Worm (Caenorhabditis elegans) whole organism, young adult: ENCODE measurements around the gene skih-2.

Source experiments
- F22D6.2 ChIP-seq: sonication (generic microtip); optimal IDR thresholded peaks from 2 replicates; lab custom pipeline; 2016; ENCODE audit warnings: mild to moderate bottlenecking, missing genetic modification characterization, missing compliant biosample characterization
- F23B12.7 ChIP-seq: sonication (generic microtip); optimal IDR thresholded peaks from 2 replicates; lab custom pipeline; 2017; ENCODE audit warnings: missing genetic modification characterization, mild to moderate bottlenecking, missing compliant biosample characterization, antibody characterized with exemption, moderate library complexity; ENCODE audit not compliant: insufficient read depth
- F33H1.4 ChIP-seq: fragments of 200-800 bp; sonication (Bioruptor generic); IDR thresholded peaks from 2 replicates; pipeline ENCODE4 v1.3.6; 2022; ENCODE audit warnings: missing genetic modification reagents, missing genetic modification characterization, missing compliant biosample characterization
- F52B5.7 ChIP-seq: sonication (generic microtip); optimal IDR thresholded peaks from 2 replicates; lab custom pipeline; 2016; ENCODE audit warnings: mild to moderate bottlenecking, missing genetic modification characterization, missing compliant biosample characterization
- F55B11.4 ChIP-seq: sonication (generic microtip); optimal IDR thresholded peaks from 2 replicates; lab custom pipeline; 2016; ENCODE audit warnings: missing compliant biosample characterization, missing genetic modification characterization, borderline replicate concordance; ENCODE audit not compliant: insufficient read depth
- F57A8.1 ChIP-seq: fragments of 200-800 bp; sonication (Bioruptor generic); optimal IDR thresholded peaks from 2 replicates; lab custom pipeline; 2018; ENCODE audit warnings: mild to moderate bottlenecking, missing genetic modification characterization, moderate library complexity, missing compliant biosample characterization
- T07F8.4 ChIP-seq: sonication (generic microtip); optimal IDR thresholded peaks from 2 replicates; lab custom pipeline; 2016; ENCODE audit warnings: mild to moderate bottlenecking, missing genetic modification characterization, moderate library complexity, missing compliant biosample characterization
- T26A5.8 ChIP-seq: sonication (generic microtip); optimal IDR thresholded peaks from 2 replicates; lab custom pipeline; 2016; ENCODE audit warnings: missing genetic modification characterization, missing compliant biosample characterization
- Y67H2A.10 ChIP-seq: fragments of 200-800 bp; sonication (Bioruptor generic); conservative IDR thresholded peaks from 2 replicates; pipeline ENCODE4 v1.3.6; 2022; ENCODE audit warnings: missing genetic modification reagents, missing genetic modification characterization, missing compliant biosample characterization
- Y95B8A.8 ChIP-seq: fragments of 200-800 bp; sonication (Bioruptor generic); IDR thresholded peaks from 2 replicates; pipeline ENCODE4 v1.3.6; 2022; ENCODE audit warnings: missing genetic modification reagents, missing genetic modification characterization, missing compliant biosample characterization
- ZK185.1 ChIP-seq: sonication (generic microtip); optimal IDR thresholded peaks from 2 replicates; lab custom pipeline; 2016; ENCODE audit warnings: mild to moderate bottlenecking, missing genetic modification characterization, missing compliant biosample characterization; ENCODE audit not compliant: poor library complexity, severe bottlenecking
- ama-1 ChIP-seq, 3 experiments: fragments of 150-350 bp in 1 of 3; sonication (generic microtip) in 2 of 3; optimal IDR thresholded peaks; 2 replicates each; lab custom pipeline; 2014 to 2018; ENCODE audit warnings: missing biosample characterization in 2 of 3, missing genetic modification characterization in 2 of 3, missing genetic modification reagents in 2 of 3
- attf-6 ChIP-seq: fragments of 200-800 bp; sonication (Bioruptor generic); IDR thresholded peaks from 2 replicates; pipeline ENCODE4 v1.3.6; 2022; ENCODE audit warnings: missing genetic modification reagents, missing genetic modification characterization, missing compliant biosample characterization
- ceh-27 ChIP-seq: fragments of 200-800 bp; sonication (Bioruptor generic); optimal IDR thresholded peaks from 2 replicates; lab custom pipeline; 2018; ENCODE audit warnings: mild to moderate bottlenecking, missing genetic modification characterization, moderate library complexity, missing compliant biosample characterization
- ceh-58 ChIP-seq: fragments of 200-800 bp; sonication (Bioruptor generic); IDR thresholded peaks from 2 replicates; pipeline ENCODE4 v1.3.6; 2022; ENCODE audit warnings: missing genetic modification characterization, missing compliant biosample characterization
- chd-7 ChIP-seq: sonication (generic microtip); optimal IDR thresholded peaks from 2 replicates; lab custom pipeline; 2016; ENCODE audit warnings: mild to moderate bottlenecking, missing genetic modification characterization, moderate library complexity, missing compliant biosample characterization
- die-1 ChIP-seq: sonication (generic microtip); optimal IDR thresholded peaks from 2 replicates; lab custom pipeline; 2016; ENCODE audit warnings: missing genotype, mild to moderate bottlenecking, missing genetic modification characterization, missing compliant biosample characterization
- dox-1 ChIP-seq: fragments of 200-800 bp; sonication (Bioruptor generic); IDR thresholded peaks from 2 replicates; pipeline ENCODE4 v1.3.6; 2022; ENCODE audit warnings: missing genetic modification reagents, missing genetic modification characterization, missing compliant biosample characterization
- dpl-1 ChIP-seq: fragments of 150-350 bp; optimal IDR thresholded peaks from 2 replicates; lab custom pipeline; 2014; ENCODE audit warnings: missing biosample characterization, missing genetic modification reagents, missing genetic modification characterization
- ets-4 ChIP-seq: fragments of 200-800 bp; sonication (Bioruptor generic); optimal IDR thresholded peaks from 2 replicates; lab custom pipeline; 2018; ENCODE audit warnings: mild to moderate bottlenecking, missing genetic modification characterization, missing compliant biosample characterization
- him-1 ChIP-seq: sonication (generic microtip); optimal IDR thresholded peaks from 2 replicates; lab custom pipeline; 2016; ENCODE audit warnings: missing genotype, missing genetic modification reagents, missing genetic modification characterization, missing compliant biosample characterization
- hlh-12 ChIP-seq: sonication (generic microtip); optimal IDR thresholded peaks from 2 replicates; lab custom pipeline; 2016; ENCODE audit warnings: missing genetic modification characterization, missing compliant biosample characterization
- hlh-26 ChIP-seq: fragments of 200-800 bp; sonication (Bioruptor generic); conservative IDR thresholded peaks from 2 replicates; pipeline ENCODE4 v1.3.6; 2022; ENCODE audit warnings: missing genetic modification reagents, missing genetic modification characterization, missing compliant biosample characterization
- hmg-1.2 ChIP-seq: fragments of 200-800 bp; sonication (Bioruptor generic); IDR thresholded peaks from 2 replicates; pipeline ENCODE4 v1.3.6; 2022; ENCODE audit warnings: missing genetic modification reagents, missing genetic modification characterization, missing compliant biosample characterization
- hmg-20 ChIP-seq: fragments of 200-800 bp; sonication (Bioruptor generic); IDR thresholded peaks from 2 replicates; pipeline ENCODE4 v1.3.6; 2022; ENCODE audit warnings: missing genetic modification reagents, missing genetic modification characterization, missing compliant biosample characterization
- hsf-1 ChIP-seq: fragments of 200-800 bp; sonication (Bioruptor generic); IDR thresholded peaks from 2 replicates; pipeline ENCODE4 v1.3.6; 2022; ENCODE audit warnings: missing genetic modification reagents, missing genetic modification characterization, missing compliant biosample characterization
- let-526 ChIP-seq: fragments of 200-800 bp; sonication (Bioruptor generic); IDR thresholded peaks from 2 replicates; pipeline ENCODE4 v1.3.6; 2022; ENCODE audit warnings: missing genetic modification reagents, missing genetic modification characterization, missing compliant biosample characterization
- let-607 ChIP-seq, 2 experiments: fragments of 200-800 bp in 1 of 2; sonication (Bioruptor generic) in 1 of 2; sonication (generic microtip) in 1 of 2; optimal IDR thresholded peaks; 2 replicates each; lab custom pipeline; 2016 to 2018; ENCODE audit warnings: mild to moderate bottlenecking in 2 of 2, missing compliant biosample characterization in 2 of 2, missing genetic modification characterization in 2 of 2, moderate library complexity in 2 of 2, missing genotype in 1 of 2
- lin-35 ChIP-seq, 3 experiments: fragments of 150-350 bp in 2 of 3; sonication (generic microtip) in 1 of 3; optimal IDR thresholded peaks; 2 replicates each; lab custom pipeline; 2014 to 2018; ENCODE audit warnings: missing biosample characterization in 3 of 3, missing genetic modification characterization in 3 of 3, missing genetic modification reagents in 3 of 3
- madf-10 ChIP-seq: sonication (generic microtip); optimal IDR thresholded peaks from 2 replicates; lab custom pipeline; 2016; ENCODE audit warnings: mild to moderate bottlenecking, missing genetic modification characterization, missing compliant biosample characterization
- madf-6 ChIP-seq: fragments of 200-800 bp; sonication (Bioruptor generic); IDR thresholded peaks from 2 replicates; pipeline ENCODE4 v1.3.6; 2022; ENCODE audit warnings: missing genetic modification reagents, missing genetic modification characterization, missing compliant biosample characterization
- nfyb-1 ChIP-seq: fragments of 200-800 bp; sonication (Bioruptor generic); IDR thresholded peaks from 2 replicates; pipeline ENCODE4 v1.3.6; 2022; ENCODE audit warnings: missing genetic modification reagents, missing genetic modification characterization, missing compliant biosample characterization
- nhr-27 ChIP-seq: fragments of 200-800 bp; sonication (Bioruptor generic); optimal IDR thresholded peaks from 2 replicates; lab custom pipeline; 2018; ENCODE audit warnings: mild to moderate bottlenecking, missing genetic modification characterization, moderate library complexity, missing compliant biosample characterization
- nhr-80 ChIP-seq: sonication (generic microtip); optimal IDR thresholded peaks from 2 replicates; lab custom pipeline; 2016; ENCODE audit warnings: missing genetic modification characterization, missing compliant biosample characterization
- pbrm-1 ChIP-seq: fragments of 200-800 bp; sonication (Bioruptor generic); IDR thresholded peaks from 2 replicates; pipeline ENCODE4 v1.3.6; 2022; ENCODE audit warnings: missing genetic modification reagents, missing genetic modification characterization, missing compliant biosample characterization
- repo-1 ChIP-seq: sonication (generic microtip); optimal IDR thresholded peaks from 2 replicates; lab custom pipeline; 2017; ENCODE audit warnings: mild to moderate bottlenecking, missing genetic modification characterization, missing compliant biosample characterization
- snpc-3.4 ChIP-seq: sonication (generic microtip); optimal IDR thresholded peaks from 2 replicates; lab custom pipeline; 2017; ENCODE audit warnings: missing genetic modification characterization, mild to moderate bottlenecking, missing compliant biosample characterization, antibody characterized with exemption, moderate library complexity, missing genotype, missing genetic modification reagents
- sptf-2 ChIP-seq: fragments of 200-800 bp; sonication (Bioruptor generic); optimal IDR thresholded peaks from 2 replicates; lab custom pipeline; 2018; ENCODE audit warnings: mild to moderate bottlenecking, missing genetic modification characterization, missing compliant biosample characterization
- tbp1 ChIP-seq: fragments of 200-800 bp; sonication (Bioruptor generic); optimal IDR thresholded peaks from 2 replicates; lab custom pipeline; 2018; ENCODE audit warnings: mild to moderate bottlenecking, missing genetic modification characterization, missing compliant biosample characterization
- tlf-1 ChIP-seq: fragments of 200-800 bp; sonication (Bioruptor generic); optimal IDR thresholded peaks from 2 replicates; lab custom pipeline; 2018; ENCODE audit warnings: mild to moderate bottlenecking, missing genetic modification characterization, missing compliant biosample characterization
- unc-130 ChIP-seq: sonication (generic microtip); optimal IDR thresholded peaks from 2 replicates; lab custom pipeline; 2016; ENCODE audit warnings: missing genetic modification reagents, missing genetic modification characterization, missing compliant biosample characterization
- xnd-1 ChIP-seq: sonication (generic microtip); optimal IDR thresholded peaks from 2 replicates; lab custom pipeline; 2016; ENCODE audit warnings: missing genotype, missing genetic modification reagents, missing genetic modification characterization, missing compliant biosample characterization
- ztf-22 ChIP-seq: fragments of 200-800 bp; sonication (Bioruptor generic); optimal IDR thresholded peaks from 2 replicates; lab custom pipeline; 2018; ENCODE audit warnings: mild to moderate bottlenecking, missing genetic modification characterization, moderate library complexity, missing compliant biosample characterization
- ztf-26 ChIP-seq: sonication (generic microtip); optimal IDR thresholded peaks from 2 replicates; lab custom pipeline; 2017; ENCODE audit warnings: missing genetic modification characterization, missing compliant biosample characterization
- ztf-3 ChIP-seq: fragments of 200-800 bp; sonication (Bioruptor generic); optimal IDR thresholded peaks from 2 replicates; lab custom pipeline; 2018; ENCODE audit warnings: mild to moderate bottlenecking, missing genetic modification characterization, missing compliant biosample characterization
- ztf-6 ChIP-seq: fragments of 200-800 bp; sonication (Bioruptor generic); IDR thresholded peaks from 2 replicates; pipeline ENCODE4 v1.3.6; 2022; ENCODE audit warnings: missing genetic modification reagents, missing genetic modification characterization, missing compliant biosample characterization

The skih-2 gene

DNA sequence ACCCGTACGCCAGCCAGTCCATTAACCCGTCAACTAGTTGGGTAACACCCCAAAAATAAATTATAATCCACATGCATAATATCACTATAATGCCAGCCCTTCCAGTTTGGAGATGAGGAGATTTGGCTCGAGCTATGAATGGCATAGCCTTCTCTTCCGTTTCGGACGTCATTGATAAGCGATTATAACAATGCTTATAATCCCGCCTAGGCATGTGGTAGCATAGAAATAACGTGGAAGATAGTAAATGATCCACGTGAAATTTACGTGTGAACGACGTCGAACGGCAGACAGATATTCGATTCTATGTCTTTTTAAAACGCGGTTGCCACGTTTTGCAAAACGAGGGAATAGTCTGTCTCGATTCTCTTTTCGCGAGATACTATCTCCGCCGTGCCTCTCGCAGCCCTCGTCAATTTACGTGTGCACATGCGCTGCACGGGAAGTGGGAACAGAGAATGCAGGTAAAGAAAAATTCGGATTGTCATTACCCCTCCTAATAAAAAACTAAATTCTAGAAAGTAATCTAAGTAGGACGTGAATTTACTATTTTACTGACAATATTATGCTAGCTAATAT, 6.7 kb upstream of the skih-2 start (continued):
- no peak for TF ChIP-seq ets-4 (GFP tag; lab: Kevin White, UChicago)
- TF ChIP-seq hmg-1.2 (GFP tag; lab: Robert Waterston, UW), result peak; percentile 35; the same call in 1 of the 2 replicates
- TF ChIP-seq ceh-27 (GFP tag; lab: Kevin White, UChicago), result no peak
- peak; percentile 58 for TF ChIP-seq chd-7 (tag; lab: Kevin White, UChicago)
- TF ChIP-seq ztf-6 (GFP tag; lab: Robert Waterston, UW), result no peak
- TF ChIP-seq sptf-2 (GFP tag; lab: Kevin White, UChicago), result no peak
- TF ChIP-seq let-607 (tag; optimal IDR thresholded peaks at IDR 0.05; lab: Kevin White, UChicago), result peak in 1 of 2 experiments; percentile 46
- no peak for TF ChIP-seq F23B12.7 (tag; lab: Kevin White, UChicago)
- peak; percentile 18 for TF ChIP-seq ztf-3
- TF ChIP-seq Y67H2A.10 (GFP tag; lab: Robert Waterston, UW), result no peak
- no peak for TF ChIP-seq him-1 (tag; lab: Kevin White, UChicago)
- TF ChIP-seq snpc-3.4, result no peak
- TF ChIP-seq ama-1 (optimal IDR thresholded peaks at IDR 0.05; lab: Kevin White, UChicago), result no peak
- TF ChIP-seq ama-1 (GFP tag; optimal IDR thresholded peaks at IDR 0.05; lab: Kevin White, UChicago), result no peak
- TF ChIP-seq dox-1 (GFP tag; lab: Robert Waterston, UW), result peak; percentile 31; the same call in 1 of the 2 replicates
- 0 out of 2 replicates have a peak, but pooled peaks have one; percentile 22 for TF ChIP-seq madf-6 (GFP tag; lab: Robert Waterston, UW)
- no peak for TF ChIP-seq unc-130 (GFP tag; lab: Kevin White, UChicago)
- no peak for TF ChIP-seq hlh-26 (GFP tag; lab: Robert Waterston, UW)
- TF ChIP-seq T26A5.8 (tag; lab: Kevin White, UChicago), result no peak
- TF ChIP-seq xnd-1 (tag; lab: Kevin White, UChicago), result no peak
- no peak for TF ChIP-seq hlh-12 (tag; lab: Kevin White, UChicago)
- 0 out of 2 replicates have a peak, but pooled peaks have one; percentile 46 for TF ChIP-seq pbrm-1 (GFP tag; lab: Robert Waterston, UW)
- no peak for TF ChIP-seq dpl-1 (GFP tag; lab: Kevin White, UChicago)
- TF ChIP-seq tbp1 (GFP tag; lab: Kevin White, UChicago), result peak; percentile 11
- no peak for TF ChIP-seq F22D6.2
- TF ChIP-seq hmg-20 (GFP tag; lab: Robert Waterston, UW), result no peak
- no peak for TF ChIP-seq madf-10
- peak; percentile 74; the same call in 1 of the 2 replicates for TF ChIP-seq nfyb-1 (GFP tag; lab: Robert Waterston, UW)
- TF ChIP-seq ZK185.1 (tag; lab: Kevin White, UChicago), result no peak
- TF ChIP-seq Y95B8A.8 (GFP tag; lab: Robert Waterston, UW), result 0 out of 2 replicates have a peak, but pooled peaks have one; percentile 8
- TF ChIP-seq F55B11.4 (tag; lab: Kevin White, UChicago), result no peak

ce11 chrIV:11146962-11147470, 4.9 kb upstream of the skih-2 start, which contains the start of gene pigq-1:
pigq-1 (minus strand) TSS chrIV:11147247.
- no peak for TF ChIP-seq F22D6.2
- TF ChIP-seq ceh-27 (GFP tag; lab: Kevin White, UChicago), result no peak
- TF ChIP-seq ztf-26 (tag; lab: Kevin White, UChicago), result peak; percentile 39
- peak; percentile 78 for TF ChIP-seq repo-1 (tag; lab: Kevin White, UChicago)
- TF ChIP-seq F57A8.1, result no peak
- no peak for TF ChIP-seq F52B5.7 (tag; lab: Kevin White, UChicago)
- TF ChIP-seq F33H1.4 (GFP tag; lab: Robert Waterston, UW), result no peak
- TF ChIP-seq let-526 (GFP tag; lab: Robert Waterston, UW), result no peak
- TF ChIP-seq T26A5.8 (tag; lab: Kevin White, UChicago), result peak; percentile 21
- TF ChIP-seq ceh-58, result no peak
- TF ChIP-seq hsf-1 (GFP tag; lab: Robert Waterston, UW), result 0 out of 2 replicates have a peak, but pooled peaks have one; percentile 67
- TF ChIP-seq lin-35 (GFP tag; optimal IDR thresholded peaks at IDR 0.05; lab: Kevin White, UChicago), result peak in 2 of 3 experiments; percentile 23 to 58
- no peak for TF ChIP-seq T07F8.4 (tag; lab: Kevin White, UChicago)
- no peak for TF ChIP-seq nhr-80 (tag; lab: Kevin White, UChicago)
- TF ChIP-seq nhr-27, result peak; percentile 30
- peak; percentile 80 for TF ChIP-seq tlf-1 (GFP tag; lab: Kevin White, UChicago)
- peak; percentile 61 for TF ChIP-seq die-1
- no peak for TF ChIP-seq ztf-22 (GFP tag; lab: Kevin White, UChicago)
- no peak for TF ChIP-seq attf-6 (GFP tag; lab: Robert Waterston, UW)
